Worm (Caenorhabditis elegans): ENCODE measurements around the gene srh-8.

Gene srh-8

ce11 chrV:3979053-3979452 is 26.3 kb upstream of the srh-8 start, which contains the start of gene nlp-34:
nlp-34 (minus strand) TSS chrV:3979134.
- TF ChIP-seq nhr-237 (tag; optimal IDR thresholded peaks at IDR 0.05), result no peak
- TF ChIP-seq nhr-25 (tag; optimal IDR thresholded peaks at IDR 0.05), result peak; percentile 54

ce11 chrV:3979819-3980218 is 25.5 kb upstream of the srh-8 start, which contains the start of gene nlp-31:
nlp-31 (plus strand) TSS chrV:3980055.
- TF ChIP-seq nhr-43 (tag; optimal IDR thresholded peaks at IDR 0.05; ENCODE audit: poor library complexity, severe bottlenecking) (peak; percentile 55), ceh-9 (tag; optimal IDR thresholded peaks at IDR 0.05) (no peak), elt-3 (tag; optimal IDR thresholded peaks at IDR 0.05) (peak; percentile 54 to 94 (median 76)), elt-1 (tag; optimal IDR thresholded peaks at IDR 0.05) (peak; percentile 21), nhr-23 (tag; optimal IDR thresholded peaks at IDR 0.05) (peak; percentile 65), snpc-4 (tag; optimal IDR thresholded peaks at IDR 0.05) (no peak), jun-1 (tag; optimal IDR thresholded peaks at IDR 0.05) (no peak), pha-4 (tag; optimal IDR thresholded peaks at IDR 0.05) (no peak), elt-2 (tag; optimal IDR thresholded peaks at IDR 0.05) (no peak), tbx-2 (tag; optimal IDR thresholded peaks at IDR 0.05) (peak; percentile 3), nhr-25 (tag; optimal IDR thresholded peaks at IDR 0.05) (peak; percentile 90), egl-27 (tag; optimal IDR thresholded peaks at IDR 0.05) (no peak), ceh-28 (tag; optimal IDR thresholded peaks at IDR 0.05) (peak; percentile 43), fos-1 (tag; optimal IDR thresholded peaks at IDR 0.05) (no peak), mml-1 (tag; optimal IDR thresholded peaks at IDR 0.05) (no peak), sea-2 (GFP tag; optimal IDR thresholded peaks at IDR 0.05) (no peak)

ce11 chrV:3980228-3980933 is 24.9 kb upstream of the srh-8 start:
- TF ChIP-seq nhr-25 (tag; optimal IDR thresholded peaks at IDR 0.05) (peak; percentile 51), nhr-23 (tag; optimal IDR thresholded peaks at IDR 0.05) (peak; percentile 75), nhr-12 (tag; optimal IDR thresholded peaks at IDR 0.05) (no peak)

ce11 chrV:3981680-3982079 is 23.6 kb upstream of the srh-8 start, which contains the start of gene nlp-30:
nlp-30 (plus strand) TSS chrV:3981980.
- TF ChIP-seq hmg-11 (tag; optimal IDR thresholded peaks at IDR 0.05) (no peak), fkh-10 (GFP tag; optimal IDR thresholded peaks at IDR 0.05) (no peak), R02D3.7 (tag; optimal IDR thresholded peaks at IDR 0.05) (no peak), mml-1 (tag; optimal IDR thresholded peaks at IDR 0.05) (no peak)

- TF ChIP-seq tbx-2 (tag; optimal IDR thresholded peaks at IDR 0.05), result no peak
- no peak for TF ChIP-seq ceh-16 (tag; optimal IDR thresholded peaks at IDR 0.05)
- TF ChIP-seq nhr-25 (tag; optimal IDR thresholded peaks at IDR 0.05), result peak; percentile 75
- peak; percentile 78 for TF ChIP-seq nhr-23 (tag; optimal IDR thresholded peaks at IDR 0.05)
Observed at ce11 chrV:3984178-3984577, 21.1 kb upstream of the srh-8 start, which contains the start of gene nlp-29. nlp-29 (plus strand) TSS chrV:3984425.

- TF ChIP-seq lsy-12 (tag; optimal IDR thresholded peaks at IDR 0.05) (no peak), snpc-4 (tag; optimal IDR thresholded peaks at IDR 0.05) (no peak), mdl-1 (tag; optimal IDR thresholded peaks at IDR 0.05) (no peak), ceh-9 (tag; optimal IDR thresholded peaks at IDR 0.05) (no peak), elt-2 (tag; optimal IDR thresholded peaks at IDR 0.05) (no peak), nhr-25 (tag; optimal IDR thresholded peaks at IDR 0.05) (no peak), fkh-10 (GFP tag; optimal IDR thresholded peaks at IDR 0.05) (no peak), pqm-1 (tag; optimal IDR thresholded peaks at IDR 0.05) (no peak), lin-15B (tag; optimal IDR thresholded peaks at IDR 0.05) (no peak), ama-1 (optimal IDR thresholded peaks at IDR 0.05) (no peak)
Observed at ce11 chrV:3985104-3985503, 20.2 kb upstream of the srh-8 start.

ce11 chrV:3987616-3988015 is 17.7 kb upstream of the srh-8 start, which contains the start of gene nlp-28:
nlp-28 (plus strand) TSS chrV:3987900.
- TF ChIP-seq nhr-76 (tag; optimal IDR thresholded peaks at IDR 0.05) (no peak), eor-1 (tag; optimal IDR thresholded peaks at IDR 0.05) (no peak), ztf-11 (tag; optimal IDR thresholded peaks at IDR 0.05) (no peak), ceh-16 (tag; optimal IDR thresholded peaks at IDR 0.05) (no peak), nfya-1 (tag; optimal IDR thresholded peaks at IDR 0.05; ENCODE audit: insufficient read depth) (no peak), elt-3 (tag; optimal IDR thresholded peaks at IDR 0.05) (no peak), elt-2 (tag; optimal IDR thresholded peaks at IDR 0.05) (no peak), egl-5 (tag; optimal IDR thresholded peaks at IDR 0.05) (no peak), lin-15B (tag; optimal IDR thresholded peaks at IDR 0.05) (no peak), elt-1 (tag; optimal IDR thresholded peaks at IDR 0.05) (no peak), fkh-2 (tag; optimal IDR thresholded peaks at IDR 0.05) (no peak), nhr-25 (tag; optimal IDR thresholded peaks at IDR 0.05) (no peak), ZK546.5 (tag; optimal IDR thresholded peaks at IDR 0.05) (no peak), nhr-43 (tag; optimal IDR thresholded peaks at IDR 0.05; ENCODE audit: poor library complexity, severe bottlenecking) (no peak), ceh-28 (tag; optimal IDR thresholded peaks at IDR 0.05) (no peak), nhr-11 (tag; optimal IDR thresholded peaks at IDR 0.05) (no peak), hmg-11 (tag; optimal IDR thresholded peaks at IDR 0.05) (no peak), snpc-4 (tag; optimal IDR thresholded peaks at IDR 0.05) (no peak), ceh-9 (tag; optimal IDR thresholded peaks at IDR 0.05) (no peak)
